Fruit fly (Drosophila melanogaster) whole organism, wandering third instar larva: Measurements from ENCODE around the gene Golgin104.

Experiments
- lola ChIP-seq: fragments of >200 bp; optimal IDR thresholded peaks from 2 replicates; lab custom pipeline; 2017; ENCODE audit warnings: missing biosample characterization, missing genetic modification characterization
- psq ChIP-seq: fragments of 200-800 bp; sonication (Bioruptor generic); optimal IDR thresholded peaks from 3 replicates; lab custom pipeline; 2017; ENCODE audit warnings: missing biosample characterization, mild to moderate bottlenecking, missing genetic modification characterization, moderate library complexity
- tai ChIP-seq: sonication (Bioruptor generic); optimal IDR thresholded peaks from 2 replicates; lab custom pipeline; 2016; ENCODE audit warnings: missing biosample characterization, missing genetic modification characterization

DNA sequence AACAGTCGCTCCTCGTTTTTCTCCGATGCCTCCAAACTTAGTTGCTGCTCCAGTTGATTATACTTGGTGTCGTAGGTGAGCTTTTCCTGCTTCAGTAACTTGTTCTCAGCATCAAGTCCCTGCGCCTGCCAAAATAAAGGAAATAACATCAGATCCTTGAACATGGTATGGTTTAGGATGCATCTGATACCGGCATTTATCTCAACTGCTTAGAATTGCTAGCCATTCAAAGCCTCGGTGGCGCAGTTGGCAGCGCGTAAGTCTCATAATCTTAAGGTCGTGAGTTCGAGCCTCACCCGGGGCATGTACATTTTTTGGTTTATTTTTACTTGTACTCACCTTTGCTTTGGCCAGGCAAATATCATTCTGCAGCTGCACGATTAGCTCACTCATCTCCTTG lies 2.1 kb downstream of the Golgin104 start:
- TF ChIP-seq psq (GFP tag; lab: Kevin White, UChicago) (no peak), lola (GFP tag; lab: Kevin White, UChicago) (no peak), tai (GFP tag; lab: Kevin White, UChicago) (no peak)
